Worm (Caenorhabditis elegans) whole organism, L3 larva: ENCODE data around the gene K02D10.3.

Source experiments
- aly-2 ChIP-seq: fragments of 150-350 bp; optimal IDR thresholded peaks from 2 replicates; lab custom pipeline; 2014; ENCODE audit warnings: missing biosample characterization, missing genetic modification characterization
- ama-1 ChIP-seq: fragments of 150-350 bp; optimal IDR thresholded peaks from 2 replicates; lab custom pipeline; 2018
- ceh-16 ChIP-seq: sonication (generic microtip); optimal IDR thresholded peaks from 2 replicates; lab custom pipeline; 2017; ENCODE audit warnings: missing biosample characterization, missing genetic modification characterization
- elt-2 ChIP-seq: sonication (generic microtip); optimal IDR thresholded peaks from 2 replicates; lab custom pipeline; 2016; ENCODE audit warnings: missing genetic modification reagents, mild to moderate bottlenecking, missing genetic modification characterization, missing compliant biosample characterization
- elt-3 ChIP-seq, 3 experiments: fragments of 150-350 bp in 1 of 3; sonication (generic microtip) in 2 of 3; optimal IDR thresholded peaks; 2 replicates in 2 of 3; 4 replicates in 1 of 3; lab custom pipeline; 2014 to 2017; ENCODE audit warnings: missing biosample characterization in 3 of 3, missing genetic modification characterization in 3 of 3
- eor-1 ChIP-seq, 2 experiments: fragments of 150-350 bp; optimal IDR thresholded peaks; 2 replicates each; lab custom pipeline; 2014 to 2018; ENCODE audit warnings: missing biosample characterization in 2 of 2, missing genetic modification characterization in 2 of 2
- jun-1 ChIP-seq: fragments of 150-350 bp; optimal IDR thresholded peaks from 2 replicates; lab custom pipeline; 2014; ENCODE audit warnings: missing biosample characterization, missing genetic modification reagents, missing genetic modification characterization
- mdl-1 ChIP-seq: fragments of 150-350 bp; optimal IDR thresholded peaks from 2 replicates; lab custom pipeline; 2014; ENCODE audit warnings: missing biosample characterization, missing genetic modification characterization
- nfya-1 ChIP-seq: sonication (generic microtip); optimal IDR thresholded peaks from 2 replicates; lab custom pipeline; 2017; ENCODE audit warnings: missing genetic modification characterization, mild to moderate bottlenecking, missing compliant biosample characterization, antibody characterized with exemption, moderate library complexity; ENCODE audit not compliant: insufficient read depth
- nhr-237 ChIP-seq: fragments of 150-350 bp; optimal IDR thresholded peaks from 2 replicates; lab custom pipeline; 2014; ENCODE audit warnings: missing biosample characterization, missing genetic modification characterization
- nhr-28 ChIP-seq: fragments of 150-350 bp; optimal IDR thresholded peaks from 2 replicates; lab custom pipeline; 2014; ENCODE audit warnings: missing biosample characterization, missing genetic modification characterization
- pha-4 ChIP-seq: fragments of 150-350 bp; optimal IDR thresholded peaks from 2 replicates; lab custom pipeline; 2014; ENCODE audit warnings: missing biosample characterization, missing genetic modification reagents, missing genetic modification characterization
- unc-39 ChIP-seq: sonication (generic microtip); optimal IDR thresholded peaks from 4 replicates; lab custom pipeline; 2017; ENCODE audit warnings: missing biosample characterization, missing genetic modification characterization
- ztf-11 ChIP-seq: fragments of 150-350 bp; optimal IDR thresholded peaks from 2 replicates; lab custom pipeline; 2014; ENCODE audit warnings: missing biosample characterization, missing genetic modification characterization

DNA sequence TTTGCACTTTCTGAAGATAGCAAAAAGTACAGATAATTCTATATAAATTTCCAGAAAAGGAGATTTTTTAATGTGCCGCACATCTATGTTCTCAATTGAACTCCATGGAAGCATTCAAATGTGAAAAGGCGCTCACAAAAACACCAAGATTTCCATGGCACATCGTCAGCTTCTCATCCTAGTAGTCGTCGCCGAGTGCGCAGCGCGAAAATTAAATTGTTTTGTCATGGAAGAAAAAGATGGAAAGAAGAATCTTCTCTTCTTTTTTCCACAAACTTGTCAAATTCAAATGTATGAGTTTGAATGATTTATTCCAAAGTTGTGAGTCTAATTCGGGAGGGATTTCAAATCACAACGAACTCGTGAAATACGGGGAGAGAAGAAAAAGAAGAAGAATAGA, 34.4 kb downstream of the K02D10.3 start:
- TF ChIP-seq elt-3 (tag; optimal IDR thresholded peaks at IDR 0.05; lab: Kevin White, UChicago) = no peak
- TF ChIP-seq jun-1 (tag; lab: Kevin White, UChicago) = no peak
- no peak for TF ChIP-seq pha-4
- TF ChIP-seq elt-2 (tag; lab: Kevin White, UChicago) = no peak
- TF ChIP-seq ztf-11 (tag; lab: Kevin White, UChicago) = no peak
- TF ChIP-seq nfya-1 = no peak
- no peak for TF ChIP-seq eor-1 (tag; optimal IDR thresholded peaks at IDR 0.05; lab: Kevin White, UChicago)
- no peak for TF ChIP-seq nhr-237
- TF ChIP-seq unc-39 = no peak
- TF ChIP-seq aly-2 (tag; lab: Kevin White, UChicago) = no peak
- TF ChIP-seq nhr-28 (tag; lab: Kevin White, UChicago) = no peak
- TF ChIP-seq ama-1 (lab: Kevin White, UChicago) = no peak
- TF ChIP-seq mdl-1 (tag; lab: Kevin White, UChicago) = no peak
- TF ChIP-seq ceh-16 (tag; lab: Kevin White, UChicago) = no peak
